Worm (Caenorhabditis elegans): ENCODE results near the gene nhr-61.
A peak's percentile ranks its signal among the peaks of the same experiment; 100 is the strongest.

nhr-61 gene

DNA sequence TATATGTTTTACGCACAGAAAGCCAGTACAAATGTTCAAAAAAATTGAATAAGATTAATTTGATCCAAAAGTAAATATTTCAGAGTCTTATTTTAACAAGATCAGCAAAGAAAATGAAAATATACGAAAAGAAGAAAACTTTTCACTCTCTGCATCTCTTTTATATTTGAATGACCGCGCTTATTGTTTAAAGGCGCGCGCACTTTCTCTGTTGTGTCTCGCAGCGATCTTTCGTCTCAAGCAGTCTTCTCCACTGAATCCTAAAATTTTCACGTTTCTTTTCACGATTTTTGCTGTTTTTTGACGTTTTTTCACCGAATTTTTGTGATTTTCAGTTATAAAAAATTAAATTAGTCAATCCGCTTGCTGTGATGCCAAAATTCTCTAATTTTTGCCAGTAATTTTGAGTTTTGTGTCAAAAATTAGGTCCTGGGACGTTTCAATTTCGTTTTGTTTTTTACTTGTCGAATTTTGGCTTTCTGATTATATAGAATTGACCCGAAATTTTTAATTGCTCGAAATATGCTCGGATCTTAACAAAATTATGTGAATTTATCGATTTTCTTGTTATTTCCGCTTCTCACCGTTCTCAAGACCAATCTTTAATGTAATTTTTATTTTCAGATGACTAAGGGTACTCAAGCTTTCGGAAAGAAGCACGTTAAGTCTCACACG, 3.3 kb downstream of the nhr-61 start, which contains the start of gene W01D2.1 (continued):
- no peak for TF ChIP-seq ztf-3 (GFP tag; optimal IDR thresholded peaks at IDR 0.05)
- TF ChIP-seq die-1 (tag; optimal IDR thresholded peaks at IDR 0.05) = no peak
- no peak for TF ChIP-seq B0019.2 (GFP tag; conservative IDR thresholded peaks at IDR 0.05)
- no peak for TF ChIP-seq ceh-27 (GFP tag; optimal IDR thresholded peaks at IDR 0.05)
- TF ChIP-seq sea-2 (GFP tag; IDR thresholded peaks at IDR 0.05) = no peak
- no peak for TF ChIP-seq hlh-12 (tag; optimal IDR thresholded peaks at IDR 0.05)
- peak; percentile 65 for TF ChIP-seq dpl-1 (GFP tag; optimal IDR thresholded peaks at IDR 0.05)
- no peak for TF ChIP-seq egrh-3 (GFP tag; IDR thresholded peaks at IDR 0.05)
- peak; percentile 60 for TF ChIP-seq lsl-1 (GFP tag; optimal IDR thresholded peaks at IDR 0.05)
- TF ChIP-seq F52B5.7 (tag; optimal IDR thresholded peaks at IDR 0.05) = no peak
- TF ChIP-seq gei-17 (GFP tag; optimal IDR thresholded peaks at IDR 0.05) = no peak
- TF ChIP-seq mel-28 (tag; optimal IDR thresholded peaks at IDR 0.05; ENCODE audit: borderline replicate concordance) = no peak
- TF ChIP-seq F49E8.2 (tag; optimal IDR thresholded peaks at IDR 0.05; ENCODE audit: insufficient read depth) = peak; percentile 19
- peak; percentile 48; the same call in 1 of the 2 replicates for TF ChIP-seq B0336.3 (GFP tag; IDR thresholded peaks at IDR 0.05)
- no peak for TF ChIP-seq unc-130 (GFP tag; optimal IDR thresholded peaks at IDR 0.05)
- TF ChIP-seq F57A8.1 (GFP tag; optimal IDR thresholded peaks at IDR 0.05) = no peak
- no peak for TF ChIP-seq let-607 (tag; optimal IDR thresholded peaks at IDR 0.05)
- TF ChIP-seq C17E4.6 (GFP tag; IDR thresholded peaks at IDR 0.05) = no peak
- TF ChIP-seq snpc-4 (GFP tag; optimal IDR thresholded peaks at IDR 0.05) = no peak
- TF ChIP-seq snpc-4 (tag; optimal IDR thresholded peaks at IDR 0.05) = peak in 3 of 4 experiments; percentile 28 to 60 (median 50)
- no peak for TF ChIP-seq attf-5 (GFP tag; optimal IDR thresholded peaks at IDR 0.05)
- TF ChIP-seq egl-18 (GFP tag; IDR thresholded peaks at IDR 0.05) = no peak
- no peak for TF ChIP-seq zim-3 (tag; optimal IDR thresholded peaks at IDR 0.05)
- TF ChIP-seq ccch-3 (GFP tag; optimal IDR thresholded peaks at IDR 0.05) = no peak
- TF ChIP-seq chd-7 (tag; optimal IDR thresholded peaks at IDR 0.05) = no peak
- no peak for TF ChIP-seq unc-62 (GFP tag; optimal IDR thresholded peaks at IDR 0.05)
- TF ChIP-seq hsf-1 (GFP tag; IDR thresholded peaks at IDR 0.05) = peak; percentile 39; the same call in 1 of the 2 replicates
- no peak for TF ChIP-seq mes-4 (tag; optimal IDR thresholded peaks at IDR 0.05)
- TF ChIP-seq D2030.7 (GFP tag; IDR thresholded peaks at IDR 0.05) = peak; percentile 65; the same call in 1 of the 2 replicates
- peak; percentile 49 for TF ChIP-seq F23B12.7 (tag; optimal IDR thresholded peaks at IDR 0.05; ENCODE audit: insufficient read depth)
- TF ChIP-seq ztf-26 (tag; optimal IDR thresholded peaks at IDR 0.05) = no peak
- TF ChIP-seq ets-4 (GFP tag; optimal IDR thresholded peaks at IDR 0.05) = no peak
- TF ChIP-seq somi-1 (GFP tag; optimal IDR thresholded peaks at IDR 0.05) = no peak
- no peak for TF ChIP-seq ztf-18 (tag; optimal IDR thresholded peaks at IDR 0.05)
- no peak for TF ChIP-seq T26A5.8 (tag; optimal IDR thresholded peaks at IDR 0.05)
- TF ChIP-seq nfya-1 (tag; optimal IDR thresholded peaks at IDR 0.05; ENCODE audit: borderline replicate concordance, insufficient read depth) = no peak
- no peak for TF ChIP-seq B0035.1 (tag; optimal IDR thresholded peaks at IDR 0.05)
- TF ChIP-seq F39B2.1 (GFP tag; IDR thresholded peaks at IDR 0.05) = no peak
- TF ChIP-seq tbx-9 (tag; optimal IDR thresholded peaks at IDR 0.05; ENCODE audit: borderline replicate concordance) = no peak
- no peak for TF ChIP-seq nhr-27 (tag; optimal IDR thresholded peaks at IDR 0.05)
- TF ChIP-seq snpc-3.4 (tag; optimal IDR thresholded peaks at IDR 0.05) = no peak
- TF ChIP-seq B0261.1 (tag; optimal IDR thresholded peaks at IDR 0.05) = no peak
- no peak for TF ChIP-seq tbp1 (GFP tag; optimal IDR thresholded peaks at IDR 0.05)
- no peak for TF ChIP-seq zfh-2 (GFP tag; conservative IDR thresholded peaks at IDR 0.05)
- no peak for TF ChIP-seq Y56A3A.18 (GFP tag; IDR thresholded peaks at IDR 0.05)
- TF ChIP-seq F33H1.4 (GFP tag; IDR thresholded peaks at IDR 0.05) = peak; percentile 90
- no peak for TF ChIP-seq akir-1 (GFP tag; optimal IDR thresholded peaks at IDR 0.05)
- no peak for TF ChIP-seq ceh-58 (GFP tag; IDR thresholded peaks at IDR 0.05)
